Worm (Caenorhabditis elegans) whole organism, L2 larva: ENCODE measurements around the gene Y39A1A.20.

Source experiments
- C34F6.9 ChIP-seq: fragments of 150-350 bp; optimal IDR thresholded peaks from 2 replicates; lab custom pipeline; 2014; ENCODE audit warnings: missing biosample characterization, missing genetic modification characterization
- F13H6.1 ChIP-seq: sonication (generic microtip); optimal IDR thresholded peaks from 2 replicates; lab custom pipeline; 2016; ENCODE audit warnings: missing genetic modification characterization, missing compliant biosample characterization
- Y55F3AM.14 ChIP-seq: fragments of 200-800 bp; sonication (Bioruptor generic); optimal IDR thresholded peaks from 2 replicates; lab custom pipeline; 2018; ENCODE audit warnings: mild to moderate bottlenecking, missing genetic modification characterization, missing compliant biosample characterization
- ZK546.5 ChIP-seq: sonication (generic microtip); optimal IDR thresholded peaks from 2 replicates; lab custom pipeline; 2017; ENCODE audit warnings: missing biosample characterization, missing genetic modification characterization
- alr-1 ChIP-seq: fragments of 150-350 bp; optimal IDR thresholded peaks from 2 replicates; lab custom pipeline; 2014; ENCODE audit warnings: missing biosample characterization, missing genetic modification characterization
- aly-2 ChIP-seq: fragments of 150-350 bp; optimal IDR thresholded peaks from 2 replicates; lab custom pipeline; 2014; ENCODE audit warnings: missing biosample characterization, missing genetic modification characterization
- ama-1 ChIP-seq: fragments of 150-350 bp; optimal IDR thresholded peaks from 2 replicates; lab custom pipeline; 2018; ENCODE audit warnings: inconsistent platforms
- blmp-1 ChIP-seq: sonication (generic microtip); optimal IDR thresholded peaks from 2 replicates; lab custom pipeline; 2017; ENCODE audit warnings: missing genetic modification characterization, mild to moderate bottlenecking, missing compliant biosample characterization, antibody characterized with exemption, moderate library complexity; ENCODE audit not compliant: insufficient read depth
- ceh-82 ChIP-seq: fragments of 150-350 bp; optimal IDR thresholded peaks from 2 replicates; lab custom pipeline; 2014; ENCODE audit warnings: missing biosample characterization, missing genetic modification characterization
- crh-2 ChIP-seq: sonication (generic microtip); optimal IDR thresholded peaks from 2 replicates; lab custom pipeline; 2017; ENCODE audit warnings: missing biosample characterization, missing genetic modification characterization
- dmd-4 ChIP-seq: sonication (generic microtip); optimal IDR thresholded peaks from 2 replicates; lab custom pipeline; 2017; ENCODE audit warnings: missing biosample characterization, missing genetic modification characterization
- egl-27 ChIP-seq: sonication (generic microtip); optimal IDR thresholded peaks from 3 replicates; lab custom pipeline; 2017; ENCODE audit warnings: missing biosample characterization, missing genetic modification reagents, missing genetic modification characterization
- fos-1 ChIP-seq: fragments of 150-350 bp; optimal IDR thresholded peaks from 2 replicates; lab custom pipeline; 2014; ENCODE audit warnings: missing biosample characterization, missing genetic modification characterization
- gmeb-1 ChIP-seq: fragments of 150-350 bp; optimal IDR thresholded peaks from 2 replicates; lab custom pipeline; 2014; ENCODE audit warnings: missing biosample characterization, missing genetic modification characterization
- lin-11 ChIP-seq: fragments of 150-350 bp; sonication (generic microtip); optimal IDR thresholded peaks from 2 replicates; lab custom pipeline; 2014; ENCODE audit warnings: missing biosample characterization, missing genetic modification characterization, inconsistent platforms, mixed read lengths
- lin-13 ChIP-seq: fragments of 150-350 bp; optimal IDR thresholded peaks from 2 replicates; lab custom pipeline; 2014; ENCODE audit warnings: missing biosample characterization, missing genetic modification reagents, missing genetic modification characterization
- lin-39 ChIP-seq: fragments of 150-350 bp; optimal IDR thresholded peaks from 2 replicates; lab custom pipeline; 2014; ENCODE audit warnings: missing biosample characterization, missing genetic modification reagents, missing genetic modification characterization
- lsy-2 ChIP-seq, 2 experiments: fragments of 150-350 bp in 1 of 2; sonication (generic microtip) in 1 of 2; optimal IDR thresholded peaks; 2 replicates each; lab custom pipeline; 2014 to 2017; ENCODE audit warnings: missing biosample characterization in 2 of 2, missing genetic modification characterization in 2 of 2
- mdl-1 ChIP-seq, 2 experiments: fragments of 150-350 bp in 1 of 2; sonication (generic microtip) in 1 of 2; optimal IDR thresholded peaks; 2 replicates each; lab custom pipeline; 2017; ENCODE audit warnings: missing biosample characterization in 2 of 2, missing genetic modification characterization in 2 of 2
- nhr-10 ChIP-seq: sonication (generic microtip); optimal IDR thresholded peaks from 2 replicates; lab custom pipeline; 2017; ENCODE audit warnings: missing biosample characterization, missing genetic modification characterization
- nhr-11 ChIP-seq: fragments of 150-350 bp; optimal IDR thresholded peaks from 2 replicates; lab custom pipeline; 2014; ENCODE audit warnings: missing biosample characterization, missing genetic modification characterization
- nhr-12 ChIP-seq: fragments of 150-350 bp; optimal IDR thresholded peaks from 2 replicates; lab custom pipeline; 2014; ENCODE audit warnings: missing biosample characterization, missing genetic modification characterization
- nhr-129 ChIP-seq: fragments of 150-350 bp; optimal IDR thresholded peaks from 2 replicates; lab custom pipeline; 2014; ENCODE audit warnings: missing biosample characterization, missing genetic modification characterization
- nhr-21 ChIP-seq: fragments of 150-350 bp; optimal IDR thresholded peaks from 2 replicates; lab custom pipeline; 2014; ENCODE audit warnings: missing biosample characterization, missing genetic modification characterization
- nhr-23 ChIP-seq: fragments of 150-350 bp; optimal IDR thresholded peaks from 2 replicates; lab custom pipeline; 2014; ENCODE audit warnings: missing biosample characterization, missing genetic modification reagents, missing genetic modification characterization
- nhr-237 ChIP-seq: fragments of 150-350 bp; optimal IDR thresholded peaks from 2 replicates; lab custom pipeline; 2014; ENCODE audit warnings: missing biosample characterization, missing genetic modification characterization
- nhr-25 ChIP-seq: fragments of 150-350 bp; sonication (generic microtip); optimal IDR thresholded peaks from 3 replicates; lab custom pipeline; 2014; ENCODE audit warnings: missing biosample characterization, missing genetic modification characterization
- nhr-6 ChIP-seq: fragments of 150-350 bp; optimal IDR thresholded peaks from 2 replicates; lab custom pipeline; 2014; ENCODE audit warnings: missing biosample characterization, missing genetic modification characterization
- nhr-77 ChIP-seq: fragments of 150-350 bp; optimal IDR thresholded peaks from 2 replicates; lab custom pipeline; 2014; ENCODE audit warnings: missing biosample characterization, missing genetic modification characterization
- peb-1 ChIP-seq: fragments of 150-350 bp; optimal IDR thresholded peaks from 2 replicates; lab custom pipeline; 2014; ENCODE audit warnings: missing biosample characterization, missing genetic modification characterization
- sem-4 ChIP-seq: fragments of 150-350 bp; optimal IDR thresholded peaks from 2 replicates; lab custom pipeline; 2014; ENCODE audit warnings: missing biosample characterization, missing genetic modification reagents, missing genetic modification characterization
- skn-1 ChIP-seq: sonication (generic microtip); optimal IDR thresholded peaks from 2 replicates; lab custom pipeline; 2017; ENCODE audit warnings: missing biosample characterization, missing genetic modification characterization
- sma-3 ChIP-seq: sonication (generic microtip); optimal IDR thresholded peaks from 2 replicates; lab custom pipeline; 2016; ENCODE audit warnings: missing genetic modification reagents, missing genetic modification characterization, missing compliant biosample characterization
- sma-9 ChIP-seq, 2 experiments: fragments of 150-350 bp in 1 of 2; sonication (generic microtip) in 1 of 2; optimal IDR thresholded peaks; 2 replicates each; lab custom pipeline; 2014 to 2016; ENCODE audit warnings: missing genetic modification characterization in 2 of 2, mild to moderate bottlenecking in 1 of 2, missing biosample characterization in 1 of 2, missing compliant biosample characterization in 1 of 2, missing genetic modification reagents in 1 of 2, moderate library complexity in 1 of 2
- snpc-4 ChIP-seq: fragments of 150-350 bp; optimal IDR thresholded peaks from 2 replicates; lab custom pipeline; 2014; ENCODE audit warnings: missing biosample characterization, missing genetic modification characterization
- unc-39 ChIP-seq: fragments of 150-350 bp; optimal IDR thresholded peaks from 2 replicates; lab custom pipeline; 2014; ENCODE audit warnings: missing biosample characterization, missing genetic modification characterization
- unc-55 ChIP-seq: fragments of 150-350 bp; sonication (generic microtip); optimal IDR thresholded peaks from 3 replicates; lab custom pipeline; 2014; ENCODE audit warnings: missing biosample characterization, missing genetic modification reagents, missing genetic modification characterization
- unc-62 ChIP-seq: fragments of 150-350 bp; optimal IDR thresholded peaks from 2 replicates; lab custom pipeline; 2014; ENCODE audit warnings: missing biosample characterization, missing genetic modification reagents, missing genetic modification characterization
- zag-1 ChIP-seq: fragments of 150-350 bp; optimal IDR thresholded peaks from 2 replicates; lab custom pipeline; 2014; ENCODE audit warnings: missing biosample characterization, missing genetic modification characterization
- ztf-1 ChIP-seq: fragments of 200-800 bp; sonication (Bioruptor generic); conservative IDR thresholded peaks from 2 replicates; pipeline ENCODE4 v1.3.6; 2022; ENCODE audit warnings: missing genetic modification characterization, missing compliant biosample characterization
- ztf-11 ChIP-seq: sonication (generic microtip); optimal IDR thresholded peaks from 2 replicates; lab custom pipeline; 2017; ENCODE audit warnings: missing biosample characterization, missing genetic modification characterization
- ztf-4 ChIP-seq: fragments of 150-350 bp; optimal IDR thresholded peaks from 2 replicates; lab custom pipeline; 2014; ENCODE audit warnings: missing biosample characterization, missing genetic modification characterization

Y39A1A.20 gene

ce11 chrIII:10742382-10742860 is 42.1 kb upstream of the Y39A1A.20 start, which contains the start of the genes tbb-1 and rib-2 (continued):
- peak; percentile 54 for TF ChIP-seq sem-4 (tag; lab: Kevin White, UChicago)
- TF ChIP-seq, all 48 proteins: peak for 22

- no peak for TF ChIP-seq unc-39 (tag; lab: Kevin White, UChicago)
- TF ChIP-seq nhr-12: no peak
- no peak for TF ChIP-seq ceh-82
- TF ChIP-seq blmp-1 (tag; lab: Kevin White, UChicago): no peak
- TF ChIP-seq nhr-6 (tag; lab: Kevin White, UChicago): no peak
- TF ChIP-seq nhr-11 (tag; lab: Kevin White, UChicago): no peak
- TF ChIP-seq ztf-11: no peak
- TF ChIP-seq lin-11 (tag; lab: Kevin White, UChicago): no peak
- TF ChIP-seq nhr-25: no peak
- no peak for TF ChIP-seq nhr-23 (tag; lab: Kevin White, UChicago)
- TF ChIP-seq aly-2 (tag; lab: Kevin White, UChicago): no peak
Measured at ce11 chrIII:10740518-10740917, 40.2 kb upstream of the Y39A1A.20 start, which contains the start of gene K01G5.8. TSS of gene K01G5.8 (minus strand) at chrIII:10740772.

ce11 chrIII:10739902-10740301 is 39.5 kb upstream of the Y39A1A.20 start:
- TF ChIP-seq sma-9 (GFP tag; optimal IDR thresholded peaks at IDR 0.05; lab: Kevin White, UChicago): peak; percentile 20
- no peak for TF ChIP-seq sma-9 (tag; optimal IDR thresholded peaks at IDR 0.05; lab: Kevin White, UChicago)
- TF ChIP-seq mdl-1 (tag; optimal IDR thresholded peaks at IDR 0.05; lab: Kevin White, UChicago): peak in 1 of 2 experiments; percentile 0
- TF ChIP-seq sem-4 (tag; lab: Kevin White, UChicago): no peak
- TF ChIP-seq fos-1: peak; percentile 25
- TF ChIP-seq ztf-4 (tag; lab: Kevin White, UChicago): no peak
- no peak for TF ChIP-seq zag-1 (tag; lab: Kevin White, UChicago)
- no peak for TF ChIP-seq ZK546.5 (tag; lab: Kevin White, UChicago)
- no peak for TF ChIP-seq sma-3 (GFP tag; lab: Kevin White, UChicago)
- TF ChIP-seq nhr-77 (tag; lab: Kevin White, UChicago): no peak
- no peak for TF ChIP-seq skn-1 (tag; lab: Kevin White, UChicago)
- peak; percentile 9 for TF ChIP-seq lin-13 (GFP tag; lab: Kevin White, UChicago)
- TF ChIP-seq ceh-82: no peak
- TF ChIP-seq F13H6.1: peak; percentile 50
- no peak for TF ChIP-seq dmd-4
- no peak for TF ChIP-seq ztf-1
- TF ChIP-seq crh-2 (tag; lab: Kevin White, UChicago): peak; percentile 86
- TF ChIP-seq nhr-21 (tag; lab: Kevin White, UChicago): no peak
- TF ChIP-seq snpc-4 (tag; lab: Kevin White, UChicago): no peak
- TF ChIP-seq ama-1 (lab: Kevin White, UChicago): peak; percentile 54
- no peak for TF ChIP-seq peb-1 (tag; lab: Kevin White, UChicago)
- no peak for TF ChIP-seq nhr-6 (tag; lab: Kevin White, UChicago)
- peak; percentile 38 for TF ChIP-seq nhr-129 (tag; lab: Kevin White, UChicago)
- TF ChIP-seq nhr-10 (tag; lab: Kevin White, UChicago): no peak
- no peak for TF ChIP-seq nhr-23 (tag; lab: Kevin White, UChicago)
- peak; percentile 64 for TF ChIP-seq unc-55 (GFP tag; lab: Kevin White, UChicago)
- TF ChIP-seq unc-62: no peak
- no peak for TF ChIP-seq nhr-237 (tag; lab: Kevin White, UChicago)
- TF ChIP-seq nhr-25: peak; percentile 6
- TF ChIP-seq nhr-11 (tag; lab: Kevin White, UChicago): no peak
- no peak for TF ChIP-seq gmeb-1
- TF ChIP-seq alr-1 (tag; lab: Kevin White, UChicago): no peak
- TF ChIP-seq C34F6.9: peak; percentile 82
- no peak for TF ChIP-seq ztf-11
- TF ChIP-seq egl-27 (tag; lab: Kevin White, UChicago): peak; percentile 3
- TF ChIP-seq lin-39: no peak
- peak; percentile 8 for TF ChIP-seq Y55F3AM.14 (GFP tag; lab: Kevin White, UChicago)
- peak; percentile 37 to 64 for TF ChIP-seq lsy-2 (tag; optimal IDR thresholded peaks at IDR 0.05; lab: Kevin White, UChicago)
